Worm (Caenorhabditis elegans) whole organism, early embryonic: ENCODE data around the gene mig-32.
"Not testable (repeated sequence)": the region's sequence is repeated elsewhere in the genome, so short reads cannot be mapped to it uniquely, and the experiment has no call there.

Experiments used
- B0310.2 ChIP-seq: sonication (generic microtip); optimal IDR thresholded peaks from 2 replicates; lab custom pipeline; 2016; ENCODE audit warnings: mild to moderate bottlenecking, missing genetic modification characterization, missing compliant biosample characterization
- F13C5.2 ChIP-seq: sonication (generic microtip); optimal IDR thresholded peaks from 2 replicates; lab custom pipeline; 2017; ENCODE audit warnings: mild to moderate bottlenecking, missing genetic modification characterization, inconsistent platforms, missing compliant biosample characterization
- aly-1 ChIP-seq: sonication (generic microtip); optimal IDR thresholded peaks from 2 replicates; lab custom pipeline; 2016; ENCODE audit warnings: missing genetic modification characterization, missing compliant biosample characterization
- ama-1 ChIP-seq: fragments of 150-350 bp; optimal IDR thresholded peaks from 2 replicates; lab custom pipeline; 2014
- ceh-13 ChIP-seq: fragments of 200-800 bp; sonication (Bioruptor generic); optimal IDR thresholded peaks from 2 replicates; lab custom pipeline; 2018; ENCODE audit warnings: mild to moderate bottlenecking, missing genetic modification characterization, missing compliant biosample characterization
- ceh-36 ChIP-seq: sonication (generic microtip); optimal IDR thresholded peaks from 2 replicates; lab custom pipeline; 2016; ENCODE audit warnings: missing genetic modification characterization, inconsistent platforms, missing compliant biosample characterization
- ets-7 ChIP-seq: sonication (generic microtip); optimal IDR thresholded peaks from 2 replicates; lab custom pipeline; 2016; ENCODE audit warnings: missing genotype, missing genetic modification characterization, missing compliant biosample characterization
- flt-1 ChIP-seq: fragments of 200-800 bp; sonication (Bioruptor generic); IDR thresholded peaks from 2 replicates; pipeline ENCODE4 v1.3.6; 2022; ENCODE audit warnings: missing genetic modification characterization, missing compliant biosample characterization
- hmbx-1 ChIP-seq: sonication (generic microtip); optimal IDR thresholded peaks from 2 replicates; lab custom pipeline; 2016; ENCODE audit warnings: mild to moderate bottlenecking, missing genetic modification characterization, missing compliant biosample characterization
- hmg-4 ChIP-seq: fragments of 200-800 bp; sonication (Bioruptor generic); optimal IDR thresholded peaks from 2 replicates; lab custom pipeline; 2018; ENCODE audit warnings: mild to moderate bottlenecking, missing genetic modification characterization, missing compliant biosample characterization
- hnd-1 ChIP-seq: sonication (generic microtip); optimal IDR thresholded peaks from 2 replicates; lab custom pipeline; 2016; ENCODE audit warnings: missing genetic modification characterization, missing compliant biosample characterization
- pes-1 ChIP-seq: fragments of 200-800 bp; sonication (Bioruptor generic); IDR thresholded peaks from 2 replicates; pipeline ENCODE4 v1.3.6; 2022; ENCODE audit warnings: missing genetic modification reagents, missing genetic modification characterization, missing compliant biosample characterization
- scrt-1 ChIP-seq: fragments of 200-800 bp; sonication (Bioruptor generic); IDR thresholded peaks from 2 replicates; pipeline ENCODE4 v1.3.6; 2022; ENCODE audit warnings: missing genetic modification characterization, missing compliant biosample characterization
- sea-1 ChIP-seq: fragments of 200-800 bp; sonication (Bioruptor generic); conservative IDR thresholded peaks from 2 replicates; pipeline ENCODE4 v1.3.6; 2022; ENCODE audit warnings: missing genetic modification characterization, missing compliant biosample characterization
- tbx-11 ChIP-seq: fragments of 200-800 bp; sonication (Bioruptor generic); IDR thresholded peaks from 2 replicates; pipeline ENCODE4 v1.3.6; 2022; ENCODE audit warnings: missing genetic modification characterization, missing compliant biosample characterization
- tbx-37 ChIP-seq: fragments of 200-800 bp; sonication (Bioruptor generic); conservative IDR thresholded peaks from 2 replicates; pipeline ENCODE4 v1.3.6; 2022; ENCODE audit warnings: missing genetic modification reagents, missing genetic modification characterization, missing compliant biosample characterization
- tra-4 ChIP-seq: sonication (generic microtip); optimal IDR thresholded peaks from 2 replicates; lab custom pipeline; 2017; ENCODE audit warnings: missing genetic modification characterization, missing compliant biosample characterization

The mig-32 gene

ce11 chrIV:12092113-12092512, at the start of gene mig-32:
mig-32 (minus strand) TSS chrIV:12092213.
- TF ChIP-seq flt-1 (GFP tag; lab: Robert Waterston, UW) (no peak), F13C5.2 (no peak), tra-4 (tag; lab: Kevin White, UChicago) (no peak), ama-1 (lab: Kevin White, UChicago) (no peak), B0310.2 (tag; lab: Kevin White, UChicago) (no peak), hmbx-1 (tag; lab: Kevin White, UChicago) (no peak), pes-1 (no peak), ets-7 (tag; lab: Kevin White, UChicago) (no peak), scrt-1 (no peak), sea-1 (no peak)

ce11 chrIV:12140959-12141358, 48.9 kb upstream of the mig-32 start, which contains the start of gene B0001.8:
B0001.8 (minus strand) TSS chrIV:12141059.
- TF ChIP-seq tbx-37 (GFP tag; lab: Robert Waterston, UW), result no peak
- TF ChIP-seq B0310.2 (tag; lab: Kevin White, UChicago), result no peak
- no peak for TF ChIP-seq flt-1 (GFP tag; lab: Robert Waterston, UW)

DNA sequence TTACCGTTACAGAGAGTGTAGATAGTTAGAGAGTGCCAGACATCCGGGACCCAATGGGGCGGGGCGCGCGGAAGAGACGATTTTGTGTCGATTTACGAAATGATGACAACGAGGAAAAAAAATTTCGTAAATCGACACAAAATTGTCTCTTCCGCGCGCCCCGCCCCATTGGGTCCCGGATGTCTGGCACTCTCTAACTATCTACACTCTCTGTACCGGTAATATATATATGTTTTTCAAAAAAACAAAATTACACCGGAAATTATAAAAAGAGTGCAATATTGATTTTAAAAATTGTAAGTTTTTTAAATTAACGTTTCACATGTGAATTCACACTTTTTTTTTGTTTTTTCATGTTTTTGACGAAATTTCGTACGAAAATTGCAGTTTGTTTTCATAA, 46.1 kb upstream of the mig-32 start, which contains the start of gene B0001.4:
Gene B0001.4, minus strand, starts transcription at position 101 of the 400 bp plus-strand sequence.
- TF ChIP-seq ets-7 (tag; lab: Kevin White, UChicago); ceh-36; flt-1 (GFP tag; lab: Robert Waterston, UW): not testable (repeated sequence)

ce11 chrIV:12134991-12135390, 43.0 kb upstream of the mig-32 start:
- TF ChIP-seq tbx-11 (GFP tag; lab: Robert Waterston, UW), result no peak
- no peak for TF ChIP-seq hmg-4 (GFP tag; lab: Kevin White, UChicago)
- TF ChIP-seq aly-1 (tag; lab: Kevin White, UChicago), result no peak
- TF ChIP-seq flt-1 (GFP tag; lab: Robert Waterston, UW), result no peak
- TF ChIP-seq hnd-1, result no peak
- no peak for TF ChIP-seq F13C5.2
- TF ChIP-seq sea-1, result no peak
- no peak for TF ChIP-seq scrt-1
- no peak for TF ChIP-seq hmbx-1 (tag; lab: Kevin White, UChicago)
- TF ChIP-seq ama-1 (lab: Kevin White, UChicago), result no peak
- TF ChIP-seq B0310.2 (tag; lab: Kevin White, UChicago), result no peak

DNA sequence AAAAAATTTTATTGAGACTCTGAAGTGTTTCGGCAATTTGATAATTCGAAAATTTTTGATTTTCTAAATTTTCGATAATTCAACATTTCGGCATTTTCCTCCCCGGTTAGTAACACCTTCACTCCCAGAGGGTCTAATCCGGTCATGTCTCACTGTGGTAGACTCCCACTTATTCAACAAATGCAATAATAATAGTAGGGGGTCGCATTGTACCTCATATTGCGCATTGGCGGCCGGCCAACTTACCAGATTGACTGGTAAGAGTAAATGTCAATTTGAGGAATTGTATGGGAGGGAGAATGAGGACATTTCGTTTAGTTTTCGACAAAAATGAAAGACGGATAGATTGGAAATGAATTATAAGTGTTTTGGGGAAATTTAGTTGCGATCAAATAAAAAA, 41.8 kb upstream of the mig-32 start:
- no peak for TF ChIP-seq tbx-37 (GFP tag; lab: Robert Waterston, UW)
- TF ChIP-seq hmg-4 (GFP tag; lab: Kevin White, UChicago), result no peak

DNA sequence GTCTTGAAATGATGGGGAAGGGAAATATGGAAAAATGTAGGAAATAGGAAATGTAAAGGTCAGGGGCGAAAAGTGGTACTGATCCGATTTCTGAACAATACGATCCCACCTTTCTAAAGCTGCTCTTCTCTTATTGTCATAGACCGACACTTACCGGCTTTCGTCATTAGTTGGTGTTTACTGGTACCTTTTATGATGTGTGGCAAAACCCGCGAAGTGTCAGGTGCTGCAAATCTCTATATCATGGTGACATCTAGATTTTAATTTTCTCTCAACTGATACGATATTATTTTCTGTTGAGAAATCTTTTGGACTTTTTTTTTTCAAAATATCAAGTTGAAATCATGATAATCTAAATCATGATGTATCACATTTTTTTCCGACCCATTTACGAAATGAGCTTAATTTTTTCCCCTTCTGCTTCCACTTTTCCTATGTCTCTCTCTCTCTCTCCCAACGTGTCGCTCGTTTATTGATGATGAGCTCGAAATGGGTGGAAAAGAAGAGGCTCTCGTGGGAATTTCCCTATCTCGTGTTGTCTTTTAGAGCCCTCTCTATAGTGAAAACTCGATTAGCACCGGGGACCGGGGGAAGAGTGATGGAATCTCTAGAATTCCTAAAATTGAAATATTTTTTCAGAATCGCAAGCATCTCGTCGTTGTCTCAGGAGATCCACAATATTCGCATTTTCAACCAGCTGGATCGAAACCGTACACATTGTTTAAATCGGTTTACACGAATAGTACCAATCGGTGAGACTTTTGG, 39.5 kb upstream of the mig-32 start:
- TF ChIP-seq pes-1, result no peak
- no peak for TF ChIP-seq ama-1 (lab: Kevin White, UChicago)
- TF ChIP-seq ceh-36, result no peak
- no peak for TF ChIP-seq hnd-1
- no peak for TF ChIP-seq flt-1 (GFP tag; lab: Robert Waterston, UW)
- no peak for TF ChIP-seq hmg-4 (GFP tag; lab: Kevin White, UChicago)
- TF ChIP-seq aly-1 (tag; lab: Kevin White, UChicago), result no peak
- TF ChIP-seq ets-7 (tag; lab: Kevin White, UChicago), result no peak
- no peak for TF ChIP-seq B0310.2 (tag; lab: Kevin White, UChicago)
- TF ChIP-seq scrt-1, result no peak
- no peak for TF ChIP-seq tra-4 (tag; lab: Kevin White, UChicago)
- no peak for TF ChIP-seq ceh-13
- TF ChIP-seq F13C5.2, result no peak
- TF ChIP-seq hmbx-1 (tag; lab: Kevin White, UChicago), result no peak
- TF ChIP-seq tbx-37 (GFP tag; lab: Robert Waterston, UW), result no peak

- TF ChIP-seq ama-1 (lab: Kevin White, UChicago) (no peak), hmg-4 (GFP tag; lab: Kevin White, UChicago) (no peak), tbx-11 (GFP tag; lab: Robert Waterston, UW) (no peak), flt-1 (GFP tag; lab: Robert Waterston, UW) (no peak), F13C5.2 (no peak)
Measured at ce11 chrIV:12129204-12129603, 37.2 kb upstream of the mig-32 start, which contains the start of gene lin-24. lin-24 (plus strand) TSS chrIV:12129504.

DNA sequence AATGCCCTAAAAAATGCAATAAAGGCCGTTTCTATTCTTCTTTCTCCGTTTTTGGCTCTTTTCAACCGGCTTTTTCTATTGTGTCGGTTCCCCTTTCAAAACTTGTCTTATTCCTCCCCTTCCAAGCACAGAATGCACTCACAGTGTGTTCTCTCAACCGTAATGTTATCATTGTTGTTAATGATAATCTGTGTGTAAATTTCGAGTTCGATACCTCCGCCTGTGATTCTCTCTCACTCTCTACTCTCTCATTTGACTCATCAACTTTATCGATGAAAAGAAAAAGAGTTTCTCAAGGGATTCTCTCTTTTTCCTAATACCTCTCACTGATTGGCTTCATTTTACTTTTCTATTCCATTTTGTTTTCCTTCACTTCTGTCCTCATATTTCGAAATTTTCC, 36.7 kb upstream of the mig-32 start:
- TF ChIP-seq B0310.2 (tag; lab: Kevin White, UChicago), result no peak
- no peak for TF ChIP-seq F13C5.2
- no peak for TF ChIP-seq ama-1 (lab: Kevin White, UChicago)
- TF ChIP-seq hmbx-1 (tag; lab: Kevin White, UChicago), result no peak
- TF ChIP-seq ceh-13, result no peak
- no peak for TF ChIP-seq ceh-36
- no peak for TF ChIP-seq hnd-1
- TF ChIP-seq hmg-4 (GFP tag; lab: Kevin White, UChicago), result no peak
- no peak for TF ChIP-seq tra-4 (tag; lab: Kevin White, UChicago)
- no peak for TF ChIP-seq tbx-37 (GFP tag; lab: Robert Waterston, UW)
- TF ChIP-seq tbx-11 (GFP tag; lab: Robert Waterston, UW), result no peak
- no peak for TF ChIP-seq sea-1
- TF ChIP-seq aly-1 (tag; lab: Kevin White, UChicago), result no peak
- no peak for TF ChIP-seq flt-1 (GFP tag; lab: Robert Waterston, UW)
- TF ChIP-seq ets-7 (tag; lab: Kevin White, UChicago), result no peak
- no peak for TF ChIP-seq pes-1
- no peak for TF ChIP-seq scrt-1
